Fruit fly (Drosophila melanogaster) whole organism, prepupa: ENCODE results near the gene gry.

Experiments
- Blimp-1 ChIP-seq: fragments of 200-800 bp; sonication (Bioruptor generic); optimal IDR thresholded peaks from 3 replicates; lab custom pipeline; 2017; ENCODE audit warnings: missing biosample characterization, missing genetic modification characterization, mild to moderate bottlenecking, moderate library complexity, missing genetic modification reagents
- CG10631 ChIP-seq: fragments of 200-800 bp; sonication (Bioruptor generic); optimal IDR thresholded peaks from 2 replicates; lab custom pipeline; 2016; ENCODE audit warnings: missing biosample characterization, missing genetic modification characterization
- CG10669 ChIP-seq: fragments of 200-800 bp; sonication (Bioruptor generic); optimal IDR thresholded peaks from 3 replicates; lab custom pipeline; 2018; ENCODE audit warnings: missing biosample characterization, mild to moderate bottlenecking, missing genetic modification characterization, moderate library complexity
- CG11294 ChIP-seq: fragments of 200-800 bp; sonication (Bioruptor generic); IDR thresholded peaks from 2 replicates; pipeline ENCODE4 v1.3.6; 2022; ENCODE audit warnings: missing biosample characterization, missing genetic modification characterization
- CG11762 ChIP-seq: fragments of 200-800 bp; sonication (Bioruptor generic); optimal IDR thresholded peaks from 3 replicates; lab custom pipeline; 2016; ENCODE audit warnings: missing biosample characterization, missing genetic modification characterization; ENCODE audit not compliant: insufficient read depth
- CG11902 ChIP-seq: fragments of 200-800 bp; sonication (Bioruptor generic); optimal IDR thresholded peaks from 3 replicates; lab custom pipeline; 2016; ENCODE audit warnings: missing biosample characterization, missing genetic modification characterization
- CG31627 ChIP-seq: fragments of 200-800 bp; sonication (Bioruptor generic); optimal IDR thresholded peaks from 3 replicates; lab custom pipeline; 2016; ENCODE audit warnings: missing biosample characterization, missing genetic modification characterization
- CG3919 ChIP-seq: fragments of 200-800 bp; sonication (Bioruptor generic); optimal IDR thresholded peaks from 3 replicates; lab custom pipeline; 2016; ENCODE audit warnings: missing biosample characterization, missing genetic modification characterization
- CG4318 ChIP-seq: fragments of 200-800 bp; sonication (Bioruptor generic); optimal IDR thresholded peaks from 3 replicates; lab custom pipeline; 2017; ENCODE audit warnings: missing biosample characterization, mild to moderate bottlenecking, missing genetic modification characterization
- CG6163 ChIP-seq: fragments of 200-800 bp; sonication (Bioruptor generic); IDR thresholded peaks from 3 replicates; pipeline ENCODE4 v1.3.6; 2022; ENCODE audit warnings: missing biosample characterization, missing genetic modification characterization
- CG6792 ChIP-seq: fragments of 200-800 bp; sonication (Bioruptor generic); optimal IDR thresholded peaks from 3 replicates; lab custom pipeline; 2016; ENCODE audit warnings: missing biosample characterization, missing genetic modification characterization
- CG6808 ChIP-seq: fragments of 200-800 bp; sonication (Bioruptor generic); optimal IDR thresholded peaks from 3 replicates; lab custom pipeline; 2017; ENCODE audit warnings: missing biosample characterization, missing genetic modification characterization, mild to moderate bottlenecking, moderate library complexity, missing genetic modification reagents
- CG6854 ChIP-seq: fragments of 200-800 bp; sonication (Bioruptor generic); optimal IDR thresholded peaks from 2 replicates; lab custom pipeline; 2017; ENCODE audit warnings: missing biosample characterization, mild to moderate bottlenecking, missing genetic modification characterization
- CG7368 ChIP-seq: fragments of 200-800 bp; sonication (Bioruptor generic); optimal IDR thresholded peaks from 3 replicates; lab custom pipeline; 2016; ENCODE audit warnings: missing biosample characterization, missing genetic modification characterization
- CG8119 ChIP-seq: fragments of 200-800 bp; sonication (Bioruptor generic); IDR thresholded peaks from 3 replicates; pipeline ENCODE4 v1.3.6; 2022; ENCODE audit warnings: missing biosample characterization, missing genetic modification characterization
- Eip78C ChIP-seq: fragments of 200-800 bp; sonication (Bioruptor generic); peaks from one replicate; lab custom pipeline; 2016; ENCODE audit warnings: missing biosample characterization, missing genetic modification characterization
- Eip93F ChIP-seq: fragments of 200-800 bp; sonication (Bioruptor generic); optimal IDR thresholded peaks from 2 replicates; lab custom pipeline; 2016; ENCODE audit warnings: missing biosample characterization, mild to moderate bottlenecking, missing genetic modification characterization
- Ets21C ChIP-seq: fragments of 200-800 bp; sonication (Bioruptor generic); optimal IDR thresholded peaks from 3 replicates; lab custom pipeline; 2016; ENCODE audit warnings: missing biosample characterization, missing genetic modification characterization
- Ets96B ChIP-seq: fragments of 200-800 bp; optimal IDR thresholded peaks from 2 replicates; lab custom pipeline; 2019; ENCODE audit warnings: missing biosample characterization, mild to moderate bottlenecking, missing genetic modification characterization, moderate library complexity
- Hr38 ChIP-seq: sonication (Bioruptor generic); optimal IDR thresholded peaks from 2 replicates; lab custom pipeline; 2016; ENCODE audit warnings: missing biosample characterization, missing genetic modification characterization
- Hr39 ChIP-seq: fragments of 200-800 bp; sonication (Bioruptor generic); optimal IDR thresholded peaks from 2 replicates; lab custom pipeline; 2016; ENCODE audit warnings: missing biosample characterization, missing genetic modification characterization
- Lpt ChIP-seq: fragments of 200-800 bp; sonication (Bioruptor generic); optimal IDR thresholded peaks from 3 replicates; lab custom pipeline; 2016; ENCODE audit warnings: missing biosample characterization, missing genetic modification characterization
- Met ChIP-seq: fragments of 200-800 bp; sonication (Bioruptor generic); optimal IDR thresholded peaks from 3 replicates; lab custom pipeline; 2016; ENCODE audit warnings: missing biosample characterization, missing genetic modification characterization
- OdsH ChIP-seq: fragments of 200-800 bp; sonication (Bioruptor generic); optimal IDR thresholded peaks from 3 replicates; lab custom pipeline; 2016; ENCODE audit warnings: missing biosample characterization, missing genetic modification characterization
- Smox ChIP-seq: fragments of 200-800 bp; sonication (Bioruptor generic); optimal IDR thresholded peaks from 3 replicates; lab custom pipeline; 2016; ENCODE audit warnings: missing biosample characterization, missing genetic modification characterization
- Sox102F ChIP-seq: fragments of 200-800 bp; sonication (Bioruptor generic); optimal IDR thresholded peaks from 2 replicates; lab custom pipeline; 2016; ENCODE audit warnings: missing biosample characterization, mild to moderate bottlenecking, missing genetic modification characterization
- Sox15 ChIP-seq: fragments of 200-800 bp; sonication (Bioruptor generic); optimal IDR thresholded peaks from 3 replicates; lab custom pipeline; 2016; ENCODE audit warnings: missing biosample characterization, missing genetic modification characterization
- achi ChIP-seq: fragments of 200-800 bp; sonication (Bioruptor generic); optimal IDR thresholded peaks from 3 replicates; lab custom pipeline; 2016; ENCODE audit warnings: missing biosample characterization, missing genetic modification characterization
- acj6 ChIP-seq: fragments of 200-800 bp; sonication (Bioruptor generic); optimal IDR thresholded peaks from 3 replicates; lab custom pipeline; 2016; ENCODE audit warnings: missing biosample characterization, missing genetic modification characterization
- cyc ChIP-seq: fragments of 200-800 bp; sonication (Bioruptor generic); optimal IDR thresholded peaks from 3 replicates; lab custom pipeline; 2016; ENCODE audit warnings: missing biosample characterization, missing genetic modification characterization
- dac ChIP-seq: fragments of 200-800 bp; sonication (Bioruptor generic); optimal IDR thresholded peaks from 2 replicates; lab custom pipeline; 2017; ENCODE audit warnings: missing biosample characterization, mild to moderate bottlenecking, missing genetic modification characterization
- dsx ChIP-seq: fragments of 200-800 bp; optimal IDR thresholded peaks from 3 replicates; lab custom pipeline; 2019; ENCODE audit warnings: missing biosample characterization, mild to moderate bottlenecking, missing genetic modification characterization, moderate library complexity; ENCODE audit not compliant: poor library complexity, severe bottlenecking
- eg ChIP-seq: fragments of 200-800 bp; sonication (Bioruptor generic); IDR thresholded peaks from 3 replicates; pipeline ENCODE4 v1.3.6; 2022; ENCODE audit warnings: missing biosample characterization, missing genetic modification characterization
- esn ChIP-seq: fragments of 200-800 bp; sonication (Bioruptor generic); optimal IDR thresholded peaks from 2 replicates; lab custom pipeline; 2016; ENCODE audit warnings: missing biosample characterization, mild to moderate bottlenecking, missing genetic modification characterization, moderate library complexity
- fd85E ChIP-seq: fragments of 200-800 bp; sonication (Bioruptor generic); optimal IDR thresholded peaks from 3 replicates; lab custom pipeline; 2016; ENCODE audit warnings: missing biosample characterization, missing genetic modification characterization
- fkh ChIP-seq: fragments of 200-800 bp; sonication (Bioruptor generic); optimal IDR thresholded peaks from 3 replicates; lab custom pipeline; 2017; ENCODE audit warnings: missing biosample characterization, mild to moderate bottlenecking, missing genetic modification characterization, moderate library complexity
- lz ChIP-seq: fragments of 200-800 bp; sonication (Bioruptor generic); optimal IDR thresholded peaks from 3 replicates; lab custom pipeline; 2016; ENCODE audit warnings: missing biosample characterization, missing genetic modification characterization
- salr ChIP-seq, 2 experiments: fragments of 200-800 bp; sonication (Bioruptor generic); optimal IDR thresholded peaks; 3 replicates each; lab custom pipeline; 2016 to 2018; ENCODE audit warnings: missing biosample characterization in 2 of 2, missing genetic modification characterization in 2 of 2, mild to moderate bottlenecking in 1 of 2
- spab ChIP-seq: fragments of 200-800 bp; sonication (Bioruptor generic); optimal IDR thresholded peaks from 2 replicates; lab custom pipeline; 2017; ENCODE audit warnings: missing biosample characterization, mild to moderate bottlenecking, missing genetic modification characterization, missing genetic modification reagents
- ss ChIP-seq, 2 experiments: fragments of 200-800 bp; sonication (Bioruptor generic); optimal IDR thresholded peaks; 2 replicates in 1 of 2; 3 replicates in 1 of 2; lab custom pipeline; 2017 to 2018; ENCODE audit warnings: mild to moderate bottlenecking in 2 of 2, missing biosample characterization in 2 of 2, missing genetic modification characterization in 2 of 2, moderate library complexity in 1 of 2
- svp ChIP-seq: fragments of 200-800 bp; sonication (Bioruptor generic); peaks from one replicate; lab custom pipeline; 2016; ENCODE audit warnings: missing biosample characterization, missing genetic modification characterization
- topi ChIP-seq: fragments of 200-800 bp; sonication (Bioruptor generic); optimal IDR thresholded peaks from 3 replicates; lab custom pipeline; 2016; ENCODE audit warnings: missing biosample characterization, missing genetic modification characterization
- vri ChIP-seq: fragments of 200-800 bp; sonication (Bioruptor generic); optimal IDR thresholded peaks from 3 replicates; lab custom pipeline; 2016; ENCODE audit warnings: missing biosample characterization, mild to moderate bottlenecking, missing genetic modification characterization

gry gene

DNA sequence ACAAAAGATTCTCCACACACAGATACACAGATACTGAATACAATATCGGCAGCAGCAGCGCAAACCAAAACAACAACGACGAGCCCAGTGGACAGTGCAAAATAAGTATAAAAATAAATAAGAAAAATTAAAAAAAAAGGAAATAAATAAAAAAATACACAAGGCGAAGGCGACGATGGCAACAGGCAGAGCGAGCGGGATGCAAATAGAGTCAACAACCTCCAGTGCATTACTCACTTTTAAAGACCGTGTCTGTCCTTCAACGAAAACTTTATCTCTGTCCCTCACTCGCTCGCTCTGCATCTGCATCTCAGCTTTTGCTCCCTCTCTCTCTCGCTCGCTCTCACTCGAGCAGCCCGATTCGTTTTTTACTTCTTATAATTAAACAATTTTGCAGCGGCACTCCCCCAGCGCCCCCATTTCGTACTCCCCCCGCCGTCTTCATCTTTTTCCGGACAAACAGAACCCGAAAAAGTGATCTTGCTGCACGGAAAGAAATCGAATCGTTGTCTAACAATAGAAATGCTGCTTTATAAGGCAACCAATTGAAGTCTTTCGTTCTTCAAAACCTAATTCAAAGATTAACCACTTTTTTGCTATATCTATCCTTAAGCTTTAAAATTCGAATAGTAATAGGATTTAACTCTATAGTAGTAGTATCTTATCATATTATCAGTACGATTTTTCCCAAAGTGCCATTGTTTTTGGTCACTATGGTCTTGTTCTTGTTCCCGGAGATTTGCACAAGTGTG is 47.7 kb downstream of the gry start (continued):
- TF ChIP-seq CG8119 (GFP tag; lab: Robert Waterston, UW) (peak; percentile 95), acj6 (GFP tag; lab: Kevin White, UChicago) (peak; percentile 68), Eip93F (GFP tag; lab: Kevin White, UChicago) (peak; percentile 98), OdsH (GFP tag; lab: Kevin White, UChicago) (peak; percentile 85), Hr39 (peak; percentile 91), Lpt (GFP tag; lab: Kevin White, UChicago) (peak; percentile 93), Hr38 (GFP tag; lab: Kevin White, UChicago) (no peak), vri (GFP tag; lab: Kevin White, UChicago) (peak; percentile 94), Met (GFP tag; lab: Kevin White, UChicago) (peak; percentile 90), dsx (GFP tag; lab: Kevin White, UChicago) (peak; percentile 99), CG6792 (GFP tag; lab: Kevin White, UChicago) (peak; percentile 87), Ets96B (tag; lab: Kevin White, UChicago) (peak; percentile 99), lz (GFP tag; lab: Kevin White, UChicago) (peak; percentile 86), Sox102F (GFP tag; lab: Kevin White, UChicago) (peak; percentile 82), CG11294 (GFP tag; lab: Robert Waterston, UW) (peak; percentile 66), spab (GFP tag; lab: Kevin White, UChicago) (peak; percentile 100), achi (GFP tag; lab: Kevin White, UChicago) (peak; percentile 85), topi (GFP tag; lab: Kevin White, UChicago) (peak; percentile 89), Sox15 (GFP tag; lab: Kevin White, UChicago) (peak; percentile 57), Ets21C (GFP tag; lab: Kevin White, UChicago) (peak; percentile 86), fd85E (GFP tag; lab: Kevin White, UChicago) (peak; percentile 65), Eip78C (GFP tag; lab: Kevin White, UChicago) (peak; percentile 86)

DNA sequence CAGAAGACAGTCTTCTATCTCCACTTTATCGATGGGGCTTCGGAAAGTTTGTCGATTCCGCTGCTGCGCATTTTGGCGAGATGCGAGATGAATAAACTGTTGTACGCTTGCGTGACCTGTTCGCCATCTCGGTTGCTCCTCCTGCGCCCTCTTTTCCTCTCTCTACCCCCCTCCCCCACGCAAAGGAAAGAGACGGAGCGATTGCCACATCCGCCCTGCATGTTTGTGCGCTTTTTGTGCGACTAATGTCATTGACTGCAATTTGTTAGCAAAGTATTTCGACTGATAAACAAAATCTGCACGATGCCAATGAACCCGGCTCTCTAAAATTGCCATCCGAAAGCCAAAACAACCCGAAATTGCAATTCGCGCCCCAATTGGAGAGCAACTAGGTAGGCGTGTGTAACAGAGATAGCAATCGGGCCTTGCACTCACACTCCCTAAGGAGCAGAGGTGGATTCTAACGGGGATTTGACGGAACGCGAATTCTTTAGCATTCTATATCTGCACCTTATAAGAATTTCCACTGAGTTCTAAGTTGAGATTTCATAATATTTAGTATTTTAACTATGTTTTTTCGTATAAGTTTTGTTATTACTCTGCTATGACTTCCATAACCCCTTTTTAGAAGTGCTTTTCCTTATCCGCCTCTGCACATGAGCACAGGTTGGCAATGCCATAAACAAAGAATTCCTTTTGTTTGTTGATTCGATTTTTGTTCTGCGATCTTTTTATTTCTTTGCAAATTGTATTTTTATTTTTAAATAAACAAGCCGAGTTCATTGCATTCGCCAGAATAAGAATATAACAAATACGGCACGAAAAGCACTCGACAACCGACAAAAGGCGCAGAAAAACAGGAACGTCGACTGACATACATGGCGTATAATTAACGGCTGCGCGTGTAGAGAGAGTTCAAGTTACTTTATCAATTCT is 48.5 kb downstream of the gry start, which contains the start of gene CG43389:
CG43389 (plus strand) TSS at position 886 of the 936 bp plus-strand sequence.
- TF ChIP-seq Eip93F (GFP tag; lab: Kevin White, UChicago) (peak; percentile 97), Hr38 (GFP tag; lab: Kevin White, UChicago) (no peak), Sox102F (GFP tag; lab: Kevin White, UChicago) (peak; percentile 99), acj6 (GFP tag; lab: Kevin White, UChicago) (peak; percentile 97), Smox (GFP tag; lab: Kevin White, UChicago) (peak; percentile 99), dsx (GFP tag; lab: Kevin White, UChicago) (peak; percentile 86), CG6808 (peak; percentile 85), esn (peak; percentile 99), spab (GFP tag; lab: Kevin White, UChicago) (peak; percentile 81), CG6854 (GFP tag; lab: Kevin White, UChicago) (peak; percentile 88), cyc (GFP tag; lab: Kevin White, UChicago) (peak; percentile 95), Ets21C (GFP tag; lab: Kevin White, UChicago) (peak; percentile 96), fkh (GFP tag; lab: Kevin White, UChicago) (no peak), CG10631 (peak; percentile 92), ss (GFP tag; optimal IDR thresholded peaks at IDR 0.05; lab: Kevin White, UChicago) (peak; percentile 93 to 95), CG10669 (peak; percentile 87), Hr39 (peak; percentile 98), svp (GFP tag; lab: Kevin White, UChicago) (peak; percentile 99), CG3919 (GFP tag; lab: Kevin White, UChicago) (peak; percentile 86), CG4318 (GFP tag; lab: Kevin White, UChicago) (peak; percentile 69), vri (GFP tag; lab: Kevin White, UChicago) (peak; percentile 99), dac (GFP tag; lab: Kevin White, UChicago) (peak; percentile 40), Lpt (GFP tag; lab: Kevin White, UChicago) (peak; percentile 81), CG11902 (GFP tag; lab: Kevin White, UChicago) (peak; percentile 87), CG31627 (GFP tag; lab: Kevin White, UChicago) (peak; percentile 99), Blimp-1 (peak; percentile 87), CG6792 (GFP tag; lab: Kevin White, UChicago) (peak; percentile 95), CG7368 (peak; percentile 65), fd85E (GFP tag; lab: Kevin White, UChicago) (peak; percentile 52), eg (GFP tag; lab: Robert Waterston, UW) (peak; percentile 81), CG11762 (GFP tag; lab: Kevin White, UChicago) (peak; percentile 72), topi (GFP tag; lab: Kevin White, UChicago) (peak; percentile 96), salr (GFP tag; optimal IDR thresholded peaks at IDR 0.05; lab: Kevin White, UChicago) (peak; percentile 74 to 91), CG6163 (GFP tag; lab: Robert Waterston, UW) (peak; percentile 89)
